In the genomic region with DNA sequence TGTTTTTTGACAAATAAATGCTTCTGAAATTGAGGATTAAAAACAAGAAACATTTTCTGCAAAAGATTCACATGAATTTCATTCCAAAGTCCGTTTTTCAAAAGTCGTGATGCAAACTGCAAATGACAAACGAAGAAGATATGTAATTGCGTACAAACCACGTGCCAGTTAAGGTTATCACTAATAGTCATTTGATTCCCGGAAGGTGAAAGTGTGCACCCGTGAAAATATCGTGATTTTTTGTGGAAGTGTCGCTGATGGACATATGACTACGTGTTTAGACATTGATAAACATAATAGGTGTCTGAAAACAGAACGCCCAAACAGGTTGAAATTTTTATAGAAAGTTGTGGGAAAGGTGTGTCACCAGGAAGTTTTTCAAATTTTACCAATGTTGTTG, we compare ENCODE assay signal across 5 worm cellular contexts.
TF ChIP-seq lines count a peak whose summit lies in the region.

No protein-coding gene starts in this region.

TF ChIP-seq in whole organism, L1 larva, 84 proteins besides CTCF, POLR2A, EP300 and RAD21 (continued from another document and continues in another):
- TF ChIP-seq tbx-2 (tag; optimal IDR thresholded peaks at IDR 0.05; lab: Kevin White, UChicago) (peak; percentile 64), nhr-11 (tag; optimal IDR thresholded peaks at IDR 0.05; lab: Kevin White, UChicago) (no peak), lin-15B (tag; optimal IDR thresholded peaks at IDR 0.05; lab: Kevin White, UChicago) (no peak), nhr-19 (GFP tag; conservative IDR thresholded peaks at IDR 0.05; lab: Robert Waterston, UW) (peak; percentile 81), lsy-2 (tag; optimal IDR thresholded peaks at IDR 0.05; lab: Kevin White, UChicago) (no peak), C34B4.2 (tag; optimal IDR thresholded peaks at IDR 0.05; lab: Kevin White, UChicago) (no peak), unc-30 (tag; optimal IDR thresholded peaks at IDR 0.05; lab: Kevin White, UChicago) (no peak), lin-35 (GFP tag; optimal IDR thresholded peaks at IDR 0.05; lab: Kevin White, UChicago) (peak in 1 of 2 experiments; percentile 82), sox-4 (tag; optimal IDR thresholded peaks at IDR 0.05; lab: Kevin White, UChicago) (no peak), nhr-237 (tag; optimal IDR thresholded peaks at IDR 0.05; lab: Kevin White, UChicago) (no peak), pag-3 (tag; optimal IDR thresholded peaks at IDR 0.05; lab: Kevin White, UChicago; ENCODE audit: borderline replicate concordance, insufficient read depth) (no peak), sptf-1 (tag; optimal IDR thresholded peaks at IDR 0.05; lab: Kevin White, UChicago) (no peak), ets-5 (GFP tag; IDR thresholded peaks at IDR 0.05; lab: Robert Waterston, UW) (no peak), unc-130 (tag; optimal IDR thresholded peaks at IDR 0.05; lab: Kevin White, UChicago) (peak; percentile 64), hlh-17 (GFP tag; optimal IDR thresholded peaks at IDR 0.05; lab: Kevin White, UChicago; ENCODE audit: borderline replicate concordance) (no peak), pax-3 (tag; optimal IDR thresholded peaks at IDR 0.05; lab: Kevin White, UChicago) (peak; percentile 48), swsn-7 (tag; optimal IDR thresholded peaks at IDR 0.05; lab: Kevin White, UChicago) (no peak), hpl-2 (GFP tag; optimal IDR thresholded peaks at IDR 0.05; lab: Kevin White, UChicago) (no peak), nhr-12 (tag; optimal IDR thresholded peaks at IDR 0.05; lab: Kevin White, UChicago) (no peak), rnt-1 (tag; optimal IDR thresholded peaks at IDR 0.05; lab: Kevin White, UChicago) (no peak), grh-1 (GFP tag; IDR thresholded peaks at IDR 0.05; lab: Robert Waterston, UW) (peak; percentile 84), C16A3.4 (tag; optimal IDR thresholded peaks at IDR 0.05; lab: Kevin White, UChicago) (peak; percentile 24), ceh-63 (GFP tag; optimal IDR thresholded peaks at IDR 0.05; lab: Kevin White, UChicago) (no peak), aly-2 (tag; optimal IDR thresholded peaks at IDR 0.05; lab: Kevin White, UChicago) (no peak), elt-3 (tag; optimal IDR thresholded peaks at IDR 0.05; lab: Kevin White, UChicago) (peak in 2 of 6 experiments; percentile 92 to 95), nhr-28 (tag; optimal IDR thresholded peaks at IDR 0.05; lab: Kevin White, UChicago) (no peak)

TF ChIP-seq in whole organism, L2 larva, 48 proteins besides CTCF, POLR2A, EP300 and RAD21 (continued from another document):
- no peak for TF ChIP-seq ceh-16 (tag; optimal IDR thresholded peaks at IDR 0.05; lab: Kevin White, UChicago)
- peak; percentile 98 for TF ChIP-seq sma-9 (GFP tag; optimal IDR thresholded peaks at IDR 0.05; lab: Kevin White, UChicago)
- no peak for TF ChIP-seq sma-9 (tag; optimal IDR thresholded peaks at IDR 0.05; lab: Kevin White, UChicago)
- TF ChIP-seq R02D3.7 (tag; optimal IDR thresholded peaks at IDR 0.05; lab: Kevin White, UChicago): no peak
- no peak for TF ChIP-seq snpc-4 (tag; optimal IDR thresholded peaks at IDR 0.05; lab: Kevin White, UChicago)
- peak; percentile 66 for TF ChIP-seq fos-1 (tag; optimal IDR thresholded peaks at IDR 0.05; lab: Kevin White, UChicago)
- TF ChIP-seq sem-4 (tag; optimal IDR thresholded peaks at IDR 0.05; lab: Kevin White, UChicago): no peak
- no peak for TF ChIP-seq peb-1 (tag; optimal IDR thresholded peaks at IDR 0.05; lab: Kevin White, UChicago)
- TF ChIP-seq ZK546.5 (tag; optimal IDR thresholded peaks at IDR 0.05; lab: Kevin White, UChicago): no peak
- no peak for TF ChIP-seq unc-55 (GFP tag; optimal IDR thresholded peaks at IDR 0.05; lab: Kevin White, UChicago)
- no peak for TF ChIP-seq skn-1 (tag; optimal IDR thresholded peaks at IDR 0.05; lab: Kevin White, UChicago)
- TF ChIP-seq mab-5 (tag; optimal IDR thresholded peaks at IDR 0.05; lab: Kevin White, UChicago): no peak
- TF ChIP-seq elt-1 (tag; optimal IDR thresholded peaks at IDR 0.05; lab: Kevin White, UChicago): no peak
- TF ChIP-seq crh-2 (tag; optimal IDR thresholded peaks at IDR 0.05; lab: Kevin White, UChicago): peak; percentile 76
- TF ChIP-seq ztf-11 (tag; optimal IDR thresholded peaks at IDR 0.05; lab: Kevin White, UChicago): no peak
- peak in 1 of 2 experiments; percentile 53 for TF ChIP-seq mdl-1 (tag; optimal IDR thresholded peaks at IDR 0.05; lab: Kevin White, UChicago)
- TF ChIP-seq lin-13 (GFP tag; optimal IDR thresholded peaks at IDR 0.05; lab: Kevin White, UChicago): no peak
- no peak for TF ChIP-seq lsy-2 (tag; optimal IDR thresholded peaks at IDR 0.05; lab: Kevin White, UChicago)
- TF ChIP-seq mbf-1 (tag; optimal IDR thresholded peaks at IDR 0.05; lab: Kevin White, UChicago): no peak
- TF ChIP-seq alr-1 (tag; optimal IDR thresholded peaks at IDR 0.05; lab: Kevin White, UChicago): no peak
- TF ChIP-seq nhr-21 (tag; optimal IDR thresholded peaks at IDR 0.05; lab: Kevin White, UChicago): peak; percentile 83
- TF ChIP-seq C34F6.9 (tag; optimal IDR thresholded peaks at IDR 0.05; lab: Kevin White, UChicago): no peak
- TF ChIP-seq sma-3 (GFP tag; optimal IDR thresholded peaks at IDR 0.05; lab: Kevin White, UChicago): peak; percentile 93
- no peak for TF ChIP-seq Y55F3AM.14 (GFP tag; optimal IDR thresholded peaks at IDR 0.05; lab: Kevin White, UChicago)
- TF ChIP-seq nhr-6 (tag; optimal IDR thresholded peaks at IDR 0.05; lab: Kevin White, UChicago): no peak
- TF ChIP-seq nhr-129 (tag; optimal IDR thresholded peaks at IDR 0.05; lab: Kevin White, UChicago): peak; percentile 71
- no peak for TF ChIP-seq ztf-1 (GFP tag; conservative IDR thresholded peaks at IDR 0.05; lab: Robert Waterston, UW)
TF ChIP-seq in whole organism, L2 larva: peak in this region for 9.

TF ChIP-seq in whole organism, L3 larva, 47 proteins besides CTCF, POLR2A, EP300 and RAD21 (continued from another document):
- TF ChIP-seq ceh-9 (tag; optimal IDR thresholded peaks at IDR 0.05; lab: Kevin White, UChicago): no peak
- TF ChIP-seq nhr-25 (tag; optimal IDR thresholded peaks at IDR 0.05; lab: Kevin White, UChicago): peak; percentile 57
- no peak for TF ChIP-seq aly-2 (tag; optimal IDR thresholded peaks at IDR 0.05; lab: Kevin White, UChicago)

TF ChIP-seq in whole organism, L4 larva, 104 proteins besides CTCF, POLR2A, EP300 and RAD21 (continued from another document):
- peak in 1 of 2 experiments; percentile 4 for TF ChIP-seq unc-62 (GFP tag; optimal IDR thresholded peaks at IDR 0.05 in 1 of 2; lab: Kevin White, UChicago)
- no peak for TF ChIP-seq unc-62 (tag; optimal IDR thresholded peaks at IDR 0.05; lab: Kevin White, UChicago)
- peak; percentile 94 for TF ChIP-seq nhr-48 (tag; optimal IDR thresholded peaks at IDR 0.05; lab: Kevin White, UChicago)
- peak; percentile 78 for TF ChIP-seq mxl-3 (GFP tag; optimal IDR thresholded peaks at IDR 0.05; lab: Kevin White, UChicago)
- TF ChIP-seq mdt-29 (GFP tag; IDR thresholded peaks at IDR 0.05; lab: Robert Waterston, UW): peak; percentile 86
- peak; percentile 78 for TF ChIP-seq T20F7.1 (GFP tag; optimal IDR thresholded peaks at IDR 0.05; lab: Kevin White, UChicago)
- TF ChIP-seq aly-2 (tag; optimal IDR thresholded peaks at IDR 0.05; lab: Kevin White, UChicago): no peak
- TF ChIP-seq unc-39 (tag; optimal IDR thresholded peaks at IDR 0.05; lab: Kevin White, UChicago): no peak
- peak; percentile 89 for TF ChIP-seq lin-1 (GFP tag; IDR thresholded peaks at IDR 0.05; lab: Robert Waterston, UW)
- TF ChIP-seq snpc-4 (tag; optimal IDR thresholded peaks at IDR 0.05; lab: Kevin White, UChicago): no peak
- TF ChIP-seq cey-2 (tag; optimal IDR thresholded peaks at IDR 0.05; lab: Kevin White, UChicago; ENCODE audit: borderline replicate concordance, insufficient read depth): peak; percentile 81
- TF ChIP-seq ceh-20 (GFP tag; IDR thresholded peaks at IDR 0.05; lab: Robert Waterston, UW): peak; percentile 61
- peak; percentile 90 for TF ChIP-seq php-3 (GFP tag; IDR thresholded peaks at IDR 0.05; lab: Robert Waterston, UW)
- no peak for TF ChIP-seq daf-8 (GFP tag; IDR thresholded peaks at IDR 0.05; lab: Robert Waterston, UW)
- TF ChIP-seq tag-97 (GFP tag; IDR thresholded peaks at IDR 0.05; lab: Robert Waterston, UW): no peak
- TF ChIP-seq ama-1 (optimal IDR thresholded peaks at IDR 0.05; lab: Kevin White, UChicago): no peak
- TF ChIP-seq nhr-6 (tag; optimal IDR thresholded peaks at IDR 0.05; lab: Kevin White, UChicago): peak; percentile 53
- TF ChIP-seq mxl-2 (GFP tag; conservative IDR thresholded peaks at IDR 0.05; lab: Robert Waterston, UW): peak; percentile 97
- no peak for TF ChIP-seq mes-2 (tag; optimal IDR thresholded peaks at IDR 0.05; lab: Kevin White, UChicago; ENCODE audit: poor library complexity, severe bottlenecking)

TF ChIP-seq in whole organism, young adult, 124 proteins besides CTCF, POLR2A, EP300 and RAD21 (continued from another document and continues in another):
- no peak for TF ChIP-seq nfya-1 (tag; optimal IDR thresholded peaks at IDR 0.05; lab: Kevin White, UChicago; ENCODE audit: borderline replicate concordance, insufficient read depth)
- TF ChIP-seq F33H1.4 (GFP tag; IDR thresholded peaks at IDR 0.05; lab: Robert Waterston, UW): no peak
- TF ChIP-seq ets-4 (GFP tag; optimal IDR thresholded peaks at IDR 0.05; lab: Kevin White, UChicago): peak; percentile 75
- TF ChIP-seq ztf-18 (tag; optimal IDR thresholded peaks at IDR 0.05; lab: Kevin White, UChicago): no peak
- TF ChIP-seq let-526 (GFP tag; IDR thresholded peaks at IDR 0.05; lab: Robert Waterston, UW): peak; percentile 62; the same call in 1 of the 2 replicates
- TF ChIP-seq Y67H2A.10 (GFP tag; conservative IDR thresholded peaks at IDR 0.05; lab: Robert Waterston, UW): no peak
- TF ChIP-seq ZK185.1 (tag; optimal IDR thresholded peaks at IDR 0.05; lab: Kevin White, UChicago; ENCODE audit: poor library complexity, severe bottlenecking): peak; percentile 25
- no peak for TF ChIP-seq hrde-1 (tag; optimal IDR thresholded peaks at IDR 0.05; lab: Kevin White, UChicago; ENCODE audit: borderline replicate concordance)
- no peak for TF ChIP-seq madf-8 (GFP tag; conservative IDR thresholded peaks at IDR 0.05; lab: Robert Waterston, UW)
- no peak for TF ChIP-seq K12H6.12 (tag; optimal IDR thresholded peaks at IDR 0.05; lab: Kevin White, UChicago)
- no peak for TF ChIP-seq hmg-20 (GFP tag; IDR thresholded peaks at IDR 0.05; lab: Robert Waterston, UW)
- no peak for TF ChIP-seq him-1 (tag; optimal IDR thresholded peaks at IDR 0.05; lab: Kevin White, UChicago)
- no peak for TF ChIP-seq rpc-1 (optimal IDR thresholded peaks at IDR 0.05; lab: Kevin White, UChicago)
- no peak for TF ChIP-seq rpc-1 (tag; optimal IDR thresholded peaks at IDR 0.05; lab: Kevin White, UChicago)
- no peak for TF ChIP-seq B0336.3 (GFP tag; IDR thresholded peaks at IDR 0.05; lab: Robert Waterston, UW)
- TF ChIP-seq F55B11.4 (tag; optimal IDR thresholded peaks at IDR 0.05; lab: Kevin White, UChicago; ENCODE audit: borderline replicate concordance, insufficient read depth): no peak
- no peak for TF ChIP-seq F10E7.11 (tag; optimal IDR thresholded peaks at IDR 0.05; lab: Kevin White, UChicago)
- peak; percentile 72 for TF ChIP-seq chd-7 (tag; optimal IDR thresholded peaks at IDR 0.05; lab: Kevin White, UChicago)
- no peak for TF ChIP-seq nfya-2 (GFP tag; IDR thresholded peaks at IDR 0.05; lab: Robert Waterston, UW)
- TF ChIP-seq zfh-2 (GFP tag; conservative IDR thresholded peaks at IDR 0.05; lab: Robert Waterston, UW): no peak
- TF ChIP-seq T26A5.8 (tag; optimal IDR thresholded peaks at IDR 0.05; lab: Kevin White, UChicago): no peak
- TF ChIP-seq D2030.7 (GFP tag; IDR thresholded peaks at IDR 0.05; lab: Robert Waterston, UW): no peak
- TF ChIP-seq snpc-4 (GFP tag; optimal IDR thresholded peaks at IDR 0.05; lab: Kevin White, UChicago): no peak
- no peak for TF ChIP-seq snpc-4 (tag; optimal IDR thresholded peaks at IDR 0.05; lab: Kevin White, UChicago)
- TF ChIP-seq egl-18 (GFP tag; IDR thresholded peaks at IDR 0.05; lab: Robert Waterston, UW): no peak
- TF ChIP-seq C17E4.6 (GFP tag; IDR thresholded peaks at IDR 0.05; lab: Robert Waterston, UW): no peak
- TF ChIP-seq Y53F4B.3 (GFP tag; IDR thresholded peaks at IDR 0.05; lab: Robert Waterston, UW): no peak
- no peak for TF ChIP-seq repo-1 (tag; optimal IDR thresholded peaks at IDR 0.05; lab: Kevin White, UChicago)
- TF ChIP-seq sea-2 (GFP tag; IDR thresholded peaks at IDR 0.05; lab: Robert Waterston, UW): no peak
- TF ChIP-seq lir-1 (GFP tag; conservative IDR thresholded peaks at IDR 0.05; lab: Robert Waterston, UW): no peak
- TF ChIP-seq lsy-27 (tag; optimal IDR thresholded peaks at IDR 0.05; lab: Kevin White, UChicago; ENCODE audit: borderline replicate concordance, insufficient read depth): no peak
- TF ChIP-seq dpl-1 (GFP tag; optimal IDR thresholded peaks at IDR 0.05; lab: Kevin White, UChicago): no peak
- no peak for TF ChIP-seq B0019.2 (GFP tag; conservative IDR thresholded peaks at IDR 0.05; lab: Robert Waterston, UW)
- no peak for TF ChIP-seq Y56A3A.18 (GFP tag; IDR thresholded peaks at IDR 0.05; lab: Robert Waterston, UW)
- TF ChIP-seq ceh-58 (GFP tag; IDR thresholded peaks at IDR 0.05; lab: Robert Waterston, UW): no peak
- TF ChIP-seq sdz-38 (tag; optimal IDR thresholded peaks at IDR 0.05; lab: Kevin White, UChicago): no peak
- TF ChIP-seq tbp1 (GFP tag; optimal IDR thresholded peaks at IDR 0.05; lab: Kevin White, UChicago): no peak
- TF ChIP-seq ztf-28 (GFP tag; IDR thresholded peaks at IDR 0.05; lab: Robert Waterston, UW): no peak
- TF ChIP-seq lin-35 (GFP tag; optimal IDR thresholded peaks at IDR 0.05; lab: Kevin White, UChicago): no peak
- TF ChIP-seq nhr-90 (tag; optimal IDR thresholded peaks at IDR 0.05; lab: Kevin White, UChicago): no peak
- no peak for TF ChIP-seq aptf-2 (GFP tag; conservative IDR thresholded peaks at IDR 0.05; lab: Robert Waterston, UW)
- no peak for TF ChIP-seq dox-1 (GFP tag; IDR thresholded peaks at IDR 0.05; lab: Robert Waterston, UW)
- TF ChIP-seq attf-5 (GFP tag; optimal IDR thresholded peaks at IDR 0.05; lab: Kevin White, UChicago): peak; percentile 46
- TF ChIP-seq Y53G8AR.9 (GFP tag; conservative IDR thresholded peaks at IDR 0.05; lab: Robert Waterston, UW): 0 out of 2 replicates have a peak, but pooled peaks have one; percentile 30
- no peak for TF ChIP-seq cebp-1 (GFP tag; IDR thresholded peaks at IDR 0.05; lab: Robert Waterston, UW)
- TF ChIP-seq cebp-1 (tag; optimal IDR thresholded peaks at IDR 0.05; lab: Kevin White, UChicago): no peak
- no peak for TF ChIP-seq rcor-1 (GFP tag; IDR thresholded peaks at IDR 0.05; lab: Robert Waterston, UW)
- TF ChIP-seq ama-1 (optimal IDR thresholded peaks at IDR 0.05; lab: Kevin White, UChicago): no peak
- no peak for TF ChIP-seq ama-1 (GFP tag; optimal IDR thresholded peaks at IDR 0.05; lab: Kevin White, UChicago)
- no peak for TF ChIP-seq bed-1 (GFP tag; IDR thresholded peaks at IDR 0.05; lab: Robert Waterston, UW)
- TF ChIP-seq sptf-2 (GFP tag; optimal IDR thresholded peaks at IDR 0.05; lab: Kevin White, UChicago): no peak
- peak; percentile 20 for TF ChIP-seq somi-1 (GFP tag; optimal IDR thresholded peaks at IDR 0.05; lab: Kevin White, UChicago)
- TF ChIP-seq gei-17 (GFP tag; optimal IDR thresholded peaks at IDR 0.05; lab: Kevin White, UChicago): no peak
- no peak for TF ChIP-seq madf-6 (GFP tag; IDR thresholded peaks at IDR 0.05; lab: Robert Waterston, UW)
- no peak for TF ChIP-seq B0261.1 (tag; optimal IDR thresholded peaks at IDR 0.05; lab: Kevin White, UChicago)
- TF ChIP-seq lsl-1 (GFP tag; optimal IDR thresholded peaks at IDR 0.05; lab: Kevin White, UChicago): no peak
- no peak for TF ChIP-seq aptf-3 (GFP tag; IDR thresholded peaks at IDR 0.05; lab: Robert Waterston, UW)
- TF ChIP-seq snpc-1.3 (tag; optimal IDR thresholded peaks at IDR 0.05; lab: Kevin White, UChicago; ENCODE audit: insufficient read depth): no peak
- no peak for TF ChIP-seq attf-3 (GFP tag; conservative IDR thresholded peaks at IDR 0.05; lab: Robert Waterston, UW)
- TF ChIP-seq ceh-40 (GFP tag; IDR thresholded peaks at IDR 0.05; lab: Robert Waterston, UW): 0 out of 2 replicates have a peak, but pooled peaks have one; percentile 32
- peak; percentile 53; the same call in 1 of the 2 replicates for TF ChIP-seq Y95B8A.8 (GFP tag; IDR thresholded peaks at IDR 0.05; lab: Robert Waterston, UW)
- no peak for TF ChIP-seq pha-4 (tag; optimal IDR thresholded peaks at IDR 0.05; lab: Kevin White, UChicago)
- TF ChIP-seq ztf-25 (GFP tag; IDR thresholded peaks at IDR 0.05; lab: Robert Waterston, UW): no peak
